Fruit fly (Drosophila melanogaster): ENCODE measurements around the gene RpS19b.

Gene RpS19b

DNA sequence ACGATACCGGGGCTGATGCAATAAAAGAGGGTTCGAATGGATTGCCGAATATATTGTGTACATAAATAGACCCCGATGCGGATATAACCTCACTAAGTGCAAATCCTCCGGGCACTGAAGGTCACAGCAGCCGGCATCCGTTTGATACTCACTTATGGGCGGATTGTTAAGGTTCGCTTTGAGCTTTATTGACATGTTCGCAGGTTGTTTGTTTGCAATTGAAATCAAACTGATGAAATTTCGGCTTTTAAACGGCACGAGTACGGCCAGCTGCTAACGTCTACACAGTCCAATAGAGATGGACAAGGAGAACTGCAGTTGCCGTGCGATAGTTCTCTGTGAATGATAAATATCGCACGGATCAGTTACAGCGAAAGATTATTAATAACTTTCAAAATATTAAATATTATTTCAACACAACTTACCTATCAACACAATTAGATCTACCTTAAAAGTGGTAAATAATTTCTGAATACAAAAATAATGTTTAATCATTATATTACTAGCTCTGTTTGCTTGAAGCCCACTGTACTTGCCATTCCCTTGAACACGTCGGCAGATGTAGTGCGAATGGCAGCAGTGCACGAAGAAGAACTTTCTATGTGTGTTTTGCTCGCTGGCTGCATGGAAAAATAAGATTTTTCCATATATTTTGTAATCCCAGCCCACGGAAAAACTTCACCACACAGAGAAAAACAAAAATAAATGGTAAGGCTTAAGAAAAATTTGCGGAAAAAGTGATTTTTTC is 24.9 kb upstream of the RpS19b start, which contains the start of the genes GluProRS and AP-1sigma (continued):
- TF ChIP-seq CG7357 (GFP tag; IDR thresholded peaks at IDR 0.05) (peak; percentile 91), H15 (GFP tag; IDR thresholded peaks at IDR 0.05) (peak; percentile 94), kay (GFP tag; optimal IDR thresholded peaks at IDR 0.05) (peak; percentile 89), ash1 (GFP tag; optimal IDR thresholded peaks at IDR 0.05) (peak; percentile 59), salm (tag; optimal IDR thresholded peaks at IDR 0.05) (peak; percentile 52), MESR4 (GFP tag; optimal IDR thresholded peaks at IDR 0.05) (peak; percentile 94), ci (GFP tag; IDR thresholded peaks at IDR 0.05) (peak; percentile 96), Hr78 (GFP tag; optimal IDR thresholded peaks at IDR 0.05) (peak in 1 of 2 experiments; percentile 39), dmrt99B (tag; optimal IDR thresholded peaks at IDR 0.05) (peak; percentile 87), odd (GFP tag; optimal IDR thresholded peaks at IDR 0.05) (peak; percentile 63), Atf3 (GFP tag; optimal IDR thresholded peaks at IDR 0.05) (peak; percentile 78), sima (GFP tag; optimal IDR thresholded peaks at IDR 0.05) (peak; percentile 39), cato (GFP tag; optimal IDR thresholded peaks at IDR 0.05; ENCODE audit: borderline replicate concordance) (peak; percentile 88), CTCF (GFP tag; optimal IDR thresholded peaks at IDR 0.05) (no peak), da (GFP tag; optimal IDR thresholded peaks at IDR 0.05) (peak; percentile 67), p53 (GFP tag; optimal IDR thresholded peaks at IDR 0.05) (peak; percentile 58), pho (GFP tag; optimal IDR thresholded peaks at IDR 0.05) (peak; percentile 90), wor (GFP tag; IDR thresholded peaks at IDR 0.05) (peak; percentile 93), CG13123 (GFP tag; optimal IDR thresholded peaks at IDR 0.05) (peak; percentile 87), knrl (GFP tag; IDR thresholded peaks at IDR 0.05; ENCODE audit: partially characterized antibody) (peak; percentile 97), CG17328 (GFP tag; IDR thresholded peaks at IDR 0.05) (peak; percentile 95), Meics (GFP tag; optimal IDR thresholded peaks at IDR 0.05) (peak; percentile 87), crc (GFP tag; optimal IDR thresholded peaks at IDR 0.05) (peak; percentile 50), CG15696 (tag; optimal IDR thresholded peaks at IDR 0.05) (peak; percentile 90), CG10431 (GFP tag; optimal IDR thresholded peaks at IDR 0.05) (peak; percentile 15), CG12071 (GFP tag; optimal IDR thresholded peaks at IDR 0.05) (peak; percentile 66), ham (GFP tag; IDR thresholded peaks at IDR 0.05) (peak; percentile 82; the same call in 1 of the 2 replicates), CG15073 (GFP tag; optimal IDR thresholded peaks at IDR 0.05) (peak; percentile 48), CG7786 (GFP tag; optimal IDR thresholded peaks at IDR 0.05) (peak; percentile 82), gsb (GFP tag; IDR thresholded peaks at IDR 0.05) (peak; percentile 90), sens-2 (GFP tag; IDR thresholded peaks at IDR 0.05) (peak; percentile 94), lab (GFP tag; optimal IDR thresholded peaks at IDR 0.05) (peak; percentile 92), tap (tag; optimal IDR thresholded peaks at IDR 0.05) (peak; percentile 74), danr (GFP tag; IDR thresholded peaks at IDR 0.05) (peak; percentile 93), shn (GFP tag; optimal IDR thresholded peaks at IDR 0.05) (peak; percentile 71), CG9727 (GFP tag; optimal IDR thresholded peaks at IDR 0.05) (peak; percentile 93), pzg (GFP tag; optimal IDR thresholded peaks at IDR 0.05) (peak; percentile 78), CG1602 (GFP tag; optimal IDR thresholded peaks at IDR 0.05) (peak; percentile 94), Ets65A (GFP tag) (peak; percentile 99), CG1603 (tag; optimal IDR thresholded peaks at IDR 0.05) (peak; percentile 92), CG10147 (GFP tag; optimal IDR thresholded peaks at IDR 0.05) (no peak), nom (GFP tag; optimal IDR thresholded peaks at IDR 0.05) (peak; percentile 22), kni (GFP tag; optimal IDR thresholded peaks at IDR 0.05) (peak; percentile 51), CG16815 (GFP tag; optimal IDR thresholded peaks at IDR 0.05) (peak; percentile 91), Myb (GFP tag; optimal IDR thresholded peaks at IDR 0.05) (peak; percentile 46), CG7372 (GFP tag; IDR thresholded peaks at IDR 0.05) (peak; percentile 94), CG3838 (GFP tag; optimal IDR thresholded peaks at IDR 0.05) (peak; percentile 77), Hey (tag; optimal IDR thresholded peaks at IDR 0.05) (peak; percentile 42), Scr (GFP tag; IDR thresholded peaks at IDR 0.05; ENCODE audit: partially characterized antibody) (peak; percentile 97)
